Worm (Caenorhabditis elegans) whole organism, young adult: ENCODE measurements around the gene R05G9R.1.

Experiments
- F10E7.11 ChIP-seq: sonication (generic microtip); optimal IDR thresholded peaks from 2 replicates; lab custom pipeline; 2017; ENCODE audit warnings: mild to moderate bottlenecking, missing genetic modification characterization, moderate library complexity, missing compliant biosample characterization
- F57C9.4 ChIP-seq: sonication (generic microtip); optimal IDR thresholded peaks from 2 replicates; lab custom pipeline; 2017; ENCODE audit warnings: mild to moderate bottlenecking, missing genetic modification characterization, missing compliant biosample characterization
- athp-1 ChIP-seq: sonication (generic microtip); optimal IDR thresholded peaks from 2 replicates; lab custom pipeline; 2017; ENCODE audit warnings: mild to moderate bottlenecking, missing genetic modification characterization, missing compliant biosample characterization
- attf-5 ChIP-seq: fragments of 200-800 bp; sonication (Bioruptor generic); optimal IDR thresholded peaks from 2 replicates; lab custom pipeline; 2018; ENCODE audit warnings: mild to moderate bottlenecking, missing genetic modification characterization, missing compliant biosample characterization
- bed-2 ChIP-seq: fragments of 200-800 bp; sonication (Bioruptor generic); IDR thresholded peaks from 2 replicates; pipeline ENCODE4 v1.3.6; 2022; ENCODE audit warnings: missing genetic modification reagents, missing genetic modification characterization, missing compliant biosample characterization
- gei-17 ChIP-seq: fragments of 200-800 bp; sonication (Bioruptor generic); optimal IDR thresholded peaks from 2 replicates; lab custom pipeline; 2018; ENCODE audit warnings: mild to moderate bottlenecking, missing genetic modification characterization, missing compliant biosample characterization
- hrde-1 ChIP-seq: sonication (generic microtip); optimal IDR thresholded peaks from 2 replicates; lab custom pipeline; 2016; ENCODE audit warnings: missing genetic modification characterization, mild to moderate bottlenecking, missing compliant biosample characterization, moderate library complexity, missing genotype, missing genetic modification reagents, borderline replicate concordance
- lir-1 ChIP-seq: fragments of 200-800 bp; sonication (Bioruptor generic); conservative IDR thresholded peaks from 2 replicates; pipeline ENCODE4 v1.3.6; 2022; ENCODE audit warnings: missing genetic modification reagents, missing genetic modification characterization, missing compliant biosample characterization
- mel-28 ChIP-seq: sonication (generic microtip); optimal IDR thresholded peaks from 2 replicates; lab custom pipeline; 2016; ENCODE audit warnings: borderline replicate concordance, mild to moderate bottlenecking, missing genetic modification characterization, missing compliant biosample characterization
- nhr-27 ChIP-seq: fragments of 200-800 bp; sonication (Bioruptor generic); optimal IDR thresholded peaks from 2 replicates; lab custom pipeline; 2018; ENCODE audit warnings: mild to moderate bottlenecking, missing genetic modification characterization, moderate library complexity, missing compliant biosample characterization
- sdz-38 ChIP-seq: sonication (generic microtip); optimal IDR thresholded peaks from 2 replicates; lab custom pipeline; 2016; ENCODE audit warnings: missing genotype, missing genetic modification characterization, missing compliant biosample characterization
- snpc-4 ChIP-seq, 5 experiments: fragments of 150-350 bp in 1 of 5; sonication (generic microtip) in 4 of 5; optimal IDR thresholded peaks; 2 replicates each; lab custom pipeline; 2014 to 2018; ENCODE audit warnings: missing genetic modification characterization in 5 of 5, missing biosample characterization in 3 of 5, antibody characterized with exemption in 2 of 5, mild to moderate bottlenecking in 2 of 5, missing compliant biosample characterization in 2 of 5, missing genotype in 2 of 5, moderate library complexity in 2 of 5, missing genetic modification reagents in 1 of 5
- unc-130 ChIP-seq: sonication (generic microtip); optimal IDR thresholded peaks from 2 replicates; lab custom pipeline; 2016; ENCODE audit warnings: missing genetic modification reagents, missing genetic modification characterization, missing compliant biosample characterization
- unc-62 ChIP-seq: fragments of 150-350 bp; optimal IDR thresholded peaks from 2 replicates; lab custom pipeline; 2014; ENCODE audit warnings: missing biosample characterization, missing genetic modification reagents, missing genetic modification characterization

ce11 chrII:6522622-6523254 is 8.9 kb upstream of the R05G9R.1 start:
- no peak for TF ChIP-seq hrde-1 (tag; lab: Kevin White, UChicago)
- TF ChIP-seq nhr-27 (tag; lab: Kevin White, UChicago) = no peak
- no peak for TF ChIP-seq F10E7.11 (tag; lab: Kevin White, UChicago)
- TF ChIP-seq snpc-4 (GFP tag; optimal IDR thresholded peaks at IDR 0.05; lab: Kevin White, UChicago) = no peak
- TF ChIP-seq snpc-4 (tag; optimal IDR thresholded peaks at IDR 0.05; lab: Kevin White, UChicago) = no peak
- TF ChIP-seq mel-28 = no peak
- no peak for TF ChIP-seq unc-130 (GFP tag; lab: Kevin White, UChicago)
- TF ChIP-seq athp-1 (tag; lab: Kevin White, UChicago) = no peak
- TF ChIP-seq unc-62 (GFP tag; lab: Kevin White, UChicago) = no peak
- no peak for TF ChIP-seq gei-17 (GFP tag; lab: Kevin White, UChicago)
- no peak for TF ChIP-seq F57C9.4
- TF ChIP-seq attf-5 (GFP tag; lab: Kevin White, UChicago) = no peak
- TF ChIP-seq lir-1 = no peak
- TF ChIP-seq bed-2 (GFP tag; lab: Robert Waterston, UW) = no peak
- TF ChIP-seq sdz-38 (tag; lab: Kevin White, UChicago) = no peak
